In the genomic region with DNA sequence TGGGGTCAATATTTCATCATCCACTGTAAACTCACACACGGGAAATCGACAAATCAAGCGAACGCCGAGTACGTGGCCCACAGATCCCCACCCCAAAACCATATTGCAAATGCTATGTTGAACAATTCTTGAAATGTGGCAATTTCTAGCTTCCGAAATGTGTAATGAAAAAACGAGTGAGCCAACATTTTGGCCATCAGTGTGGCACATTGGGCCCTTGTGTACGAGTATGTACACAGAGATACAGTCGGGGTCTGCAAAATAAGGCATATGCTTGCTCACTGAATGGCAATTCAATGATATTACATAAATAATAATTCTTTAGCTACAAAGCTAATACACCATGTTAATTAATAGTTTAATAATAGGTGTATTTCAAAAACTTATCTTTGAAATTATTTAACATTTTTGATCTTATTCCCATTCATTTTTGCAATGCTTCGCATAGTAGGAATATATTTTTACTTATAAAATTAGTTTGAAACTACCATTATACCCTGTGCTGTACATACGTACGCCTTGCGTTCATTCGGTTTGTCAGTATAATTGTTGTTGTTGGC, we compare ENCODE assay signal across 1 fruit fly cellular context.
A peak's percentile ranks its signal among the peaks of the same experiment; 100 is the strongest.
TF ChIP-seq lines count a peak whose summit lies in the region.

No protein-coding gene starts in this region.

TF ChIP-seq in whole organism, embryonic, 481 proteins besides CTCF, POLR2A, EP300 and RAD21 (continued from another document and continues in another):
- peak; percentile 82 for TF ChIP-seq ab (GFP tag; optimal IDR thresholded peaks at IDR 0.05; lab: Kevin White, UChicago)
- peak; percentile 66 for TF ChIP-seq schlank (tag; optimal IDR thresholded peaks at IDR 0.05; lab: Kevin White, UChicago)
- peak; percentile 90 for TF ChIP-seq vvl (GFP tag; IDR thresholded peaks at IDR 0.05; lab: Robert Waterston, UW)
- peak; percentile 78 for TF ChIP-seq Fer2 (tag; optimal IDR thresholded peaks at IDR 0.05; lab: Kevin White, UChicago)
- peak; percentile 79 for TF ChIP-seq CG13894 (tag; optimal IDR thresholded peaks at IDR 0.05; lab: Kevin White, UChicago)
- 0 out of 2 replicates have a peak, but pooled peaks have one; percentile 50 for TF ChIP-seq Nf-YA (GFP tag; IDR thresholded peaks at IDR 0.05; lab: Robert Waterston, UW)
- TF ChIP-seq CG1832 (GFP tag; optimal IDR thresholded peaks at IDR 0.05; lab: Kevin White, UChicago), result no peak
- peak; percentile 71 for TF ChIP-seq ara (GFP tag; IDR thresholded peaks at IDR 0.05; lab: Robert Waterston, UW)
- TF ChIP-seq CG10431 (GFP tag; optimal IDR thresholded peaks at IDR 0.05; lab: Kevin White, UChicago), result peak; percentile 54
- TF ChIP-seq chm (GFP tag; IDR thresholded peaks at IDR 0.05; lab: Robert Waterston, UW), result peak; percentile 79
- TF ChIP-seq Six4 (GFP tag; optimal IDR thresholded peaks at IDR 0.05; lab: Kevin White, UChicago), result peak; percentile 80
- peak; percentile 88 for TF ChIP-seq Fer1 (GFP tag; optimal IDR thresholded peaks at IDR 0.05; lab: Kevin White, UChicago)
- TF ChIP-seq CG17568 (GFP tag; optimal IDR thresholded peaks at IDR 0.05; lab: Kevin White, UChicago), result peak; percentile 83
- TF ChIP-seq CG12659 (GFP tag; optimal IDR thresholded peaks at IDR 0.05; lab: Kevin White, UChicago), result peak; percentile 93
- TF ChIP-seq dan (GFP tag; IDR thresholded peaks at IDR 0.05; lab: Robert Waterston, UW), result no peak
- TF ChIP-seq wor (GFP tag; IDR thresholded peaks at IDR 0.05; lab: Robert Waterston, UW), result peak; percentile 59
- no peak for TF ChIP-seq Sin3A (optimal IDR thresholded peaks at IDR 0.05; lab: Kevin White, UChicago)
- TF ChIP-seq Atf6 (GFP tag; IDR thresholded peaks at IDR 0.05; lab: Robert Waterston, UW), result peak; percentile 92
- peak; percentile 85 for TF ChIP-seq tgo (GFP tag; IDR thresholded peaks at IDR 0.05; lab: Robert Waterston, UW)
- TF ChIP-seq CG7987 (GFP tag; optimal IDR thresholded peaks at IDR 0.05; lab: Kevin White, UChicago), result peak; percentile 69
- TF ChIP-seq CG1233 (GFP tag; optimal IDR thresholded peaks at IDR 0.05; lab: Kevin White, UChicago), result peak; percentile 85
- no peak for TF ChIP-seq CG13287 (GFP tag; IDR thresholded peaks at IDR 0.05; lab: Robert Waterston, UW; ENCODE audit: partially characterized antibody)
- TF ChIP-seq CG11093 (GFP tag; IDR thresholded peaks at IDR 0.05; lab: Robert Waterston, UW), result peak; percentile 85
- TF ChIP-seq CG4820 (GFP tag; optimal IDR thresholded peaks at IDR 0.05; lab: Kevin White, UChicago), result peak; percentile 80
- TF ChIP-seq Xrp1 (GFP tag; IDR thresholded peaks at IDR 0.05; lab: Robert Waterston, UW), result peak; percentile 86
- TF ChIP-seq CG2875 (GFP tag; optimal IDR thresholded peaks at IDR 0.05; lab: Kevin White, UChicago), result peak; percentile 67
- TF ChIP-seq HLH3B (GFP tag; IDR thresholded peaks at IDR 0.05; lab: Robert Waterston, UW), result peak; percentile 75
- TF ChIP-seq sna (GFP tag; IDR thresholded peaks at IDR 0.05; lab: Robert Waterston, UW; ENCODE audit: partially characterized antibody), result no peak
- peak; percentile 3 for TF ChIP-seq Dp (GFP tag; optimal IDR thresholded peaks at IDR 0.05; lab: Kevin White, UChicago)
- peak; percentile 68 for TF ChIP-seq CG31224 (GFP tag; IDR thresholded peaks at IDR 0.05; lab: Robert Waterston, UW)
- peak; percentile 72 for TF ChIP-seq CG8359 (GFP tag; optimal IDR thresholded peaks at IDR 0.05; lab: Kevin White, UChicago; ENCODE audit: borderline replicate concordance)
- TF ChIP-seq corto (GFP tag; optimal IDR thresholded peaks at IDR 0.05; lab: Kevin White, UChicago), result peak; percentile 83
- no peak for TF ChIP-seq fru (optimal IDR thresholded peaks at IDR 0.05; lab: Kevin White, UChicago)
- TF ChIP-seq hbn (GFP tag; IDR thresholded peaks at IDR 0.05; lab: Robert Waterston, UW; ENCODE audit: partially characterized antibody), result no peak
- peak; percentile 88 for TF ChIP-seq unpg (GFP tag; optimal IDR thresholded peaks at IDR 0.05; lab: Kevin White, UChicago)
- TF ChIP-seq Aef1 (GFP tag; IDR thresholded peaks at IDR 0.05; lab: Robert Waterston, UW), result peak; percentile 77
- TF ChIP-seq CG12219 (GFP tag; optimal IDR thresholded peaks at IDR 0.05; lab: Kevin White, UChicago), result peak; percentile 74
- peak; percentile 87 for TF ChIP-seq Hsf (GFP tag; optimal IDR thresholded peaks at IDR 0.05; lab: Kevin White, UChicago)
- no peak for TF ChIP-seq unc-4 (GFP tag; IDR thresholded peaks at IDR 0.05; lab: Robert Waterston, UW; ENCODE audit: partially characterized antibody)
- peak; percentile 88 for TF ChIP-seq Asciz (GFP tag; optimal IDR thresholded peaks at IDR 0.05; lab: Kevin White, UChicago)
- TF ChIP-seq CG4424 (GFP tag; optimal IDR thresholded peaks at IDR 0.05; lab: Kevin White, UChicago), result peak; percentile 87
- TF ChIP-seq CrebB (tag; optimal IDR thresholded peaks at IDR 0.05; lab: Kevin White, UChicago), result peak; percentile 77
- TF ChIP-seq CG34422 (GFP tag; IDR thresholded peaks at IDR 0.05; lab: Robert Waterston, UW), result peak; percentile 86
- peak; percentile 70 for TF ChIP-seq ssp (GFP tag; IDR thresholded peaks at IDR 0.05; lab: Robert Waterston, UW)
- TF ChIP-seq ro (GFP tag; IDR thresholded peaks at IDR 0.05; lab: Robert Waterston, UW), result peak; percentile 71
- peak; percentile 68 for TF ChIP-seq D19B (GFP tag; optimal IDR thresholded peaks at IDR 0.05; lab: Kevin White, UChicago)
- TF ChIP-seq aop (GFP tag; IDR thresholded peaks at IDR 0.05; lab: Robert Waterston, UW), result no peak; the same call in 1 of the 2 replicates
- peak; percentile 91 for TF ChIP-seq Sox100B (GFP tag; optimal IDR thresholded peaks at IDR 0.05; lab: Kevin White, UChicago)
- peak; percentile 52; the same call in 1 of the 2 replicates for TF ChIP-seq Lim3 (GFP tag; IDR thresholded peaks at IDR 0.05; lab: Robert Waterston, UW)
- no peak for TF ChIP-seq Bgb (GFP tag; IDR thresholded peaks at IDR 0.05; lab: Robert Waterston, UW; ENCODE audit: partially characterized antibody)
- peak; percentile 66 for TF ChIP-seq dm (GFP tag; optimal IDR thresholded peaks at IDR 0.05; lab: Kevin White, UChicago)
- peak; percentile 78 for TF ChIP-seq CG10366 (GFP tag; IDR thresholded peaks at IDR 0.05; lab: Robert Waterston, UW)
- peak; percentile 46 for TF ChIP-seq Jarid2 (GFP tag; optimal IDR thresholded peaks at IDR 0.05; lab: Kevin White, UChicago)
- TF ChIP-seq CG4360 (GFP tag; IDR thresholded peaks at IDR 0.05; lab: Robert Waterston, UW), result no peak
- no peak for TF ChIP-seq ftz-f1 (GFP tag; optimal IDR thresholded peaks at IDR 0.05; lab: Kevin White, UChicago)
- peak; percentile 77 for TF ChIP-seq CG11085 (GFP tag; IDR thresholded peaks at IDR 0.05; lab: Robert Waterston, UW)
- peak; percentile 94 for TF ChIP-seq CoRest (tag; optimal IDR thresholded peaks at IDR 0.05; lab: Kevin White, UChicago)
- TF ChIP-seq CG13424 (tag; optimal IDR thresholded peaks at IDR 0.05; lab: Kevin White, UChicago), result peak; percentile 94
- TF ChIP-seq ac (GFP tag; optimal IDR thresholded peaks at IDR 0.05; lab: Kevin White, UChicago), result no peak
- peak; percentile 82 for TF ChIP-seq Mad (GFP tag; optimal IDR thresholded peaks at IDR 0.05; lab: Kevin White, UChicago)
- TF ChIP-seq kay (GFP tag; optimal IDR thresholded peaks at IDR 0.05; lab: Kevin White, UChicago), result peak; percentile 80
- peak; percentile 43; the same call in 1 of the 2 replicates for TF ChIP-seq CG43689 (GFP tag; IDR thresholded peaks at IDR 0.05; lab: Robert Waterston, UW)
- peak; percentile 55 for TF ChIP-seq CG6254 (GFP tag; optimal IDR thresholded peaks at IDR 0.05; lab: Kevin White, UChicago)
- TF ChIP-seq CG7357 (GFP tag; IDR thresholded peaks at IDR 0.05; lab: Robert Waterston, UW), result peak; percentile 72
- peak; percentile 81 to 88 for TF ChIP-seq Pdp1 (GFP tag; optimal IDR thresholded peaks at IDR 0.05; lab: Kevin White, UChicago)
- peak; percentile 25 for TF ChIP-seq Ets97D (GFP tag; optimal IDR thresholded peaks at IDR 0.05; lab: Kevin White, UChicago)
- peak; percentile 79 for TF ChIP-seq NFAT (GFP tag; IDR thresholded peaks at IDR 0.05; lab: Robert Waterston, UW)
- no peak for TF ChIP-seq pros (GFP tag; optimal IDR thresholded peaks at IDR 0.05; lab: Kevin White, UChicago)
- peak; percentile 88 for TF ChIP-seq CG9727 (GFP tag; optimal IDR thresholded peaks at IDR 0.05; lab: Kevin White, UChicago)
- TF ChIP-seq en (GFP tag; optimal IDR thresholded peaks at IDR 0.05; lab: Kevin White, UChicago), result peak; percentile 57
- TF ChIP-seq CG32772 (GFP tag; IDR thresholded peaks at IDR 0.05; lab: Robert Waterston, UW), result peak; percentile 66
- TF ChIP-seq so (GFP tag; IDR thresholded peaks at IDR 0.05; lab: Robert Waterston, UW), result peak; percentile 73
- TF ChIP-seq crp (GFP tag; optimal IDR thresholded peaks at IDR 0.05; lab: Kevin White, UChicago), result peak in 1 of 2 experiments; percentile 46
- TF ChIP-seq CG10147 (GFP tag; optimal IDR thresholded peaks at IDR 0.05; lab: Kevin White, UChicago), result peak; percentile 76
- TF ChIP-seq lov (optimal IDR thresholded peaks at IDR 0.05; lab: Kevin White, UChicago), result no peak
- no peak for TF ChIP-seq lov (GFP tag; IDR thresholded peaks at IDR 0.05; lab: Robert Waterston, UW)
- peak; percentile 93 for TF ChIP-seq gem (tag; optimal IDR thresholded peaks at IDR 0.05; lab: Kevin White, UChicago)
- peak; percentile 75 for TF ChIP-seq CG1647 (GFP tag; optimal IDR thresholded peaks at IDR 0.05; lab: Kevin White, UChicago)
- TF ChIP-seq hkb (optimal IDR thresholded peaks at IDR 0.05; lab: Kevin White, UChicago), result no peak
- TF ChIP-seq hkb (GFP tag; IDR thresholded peaks at IDR 0.05; lab: Robert Waterston, UW), result peak; percentile 85
- TF ChIP-seq E2f1 (GFP tag; IDR thresholded peaks at IDR 0.05; lab: Robert Waterston, UW), result peak; percentile 84
- TF ChIP-seq tap (tag; optimal IDR thresholded peaks at IDR 0.05; lab: Kevin White, UChicago), result peak; percentile 92
- peak; percentile 91 for TF ChIP-seq CG11504 (tag; optimal IDR thresholded peaks at IDR 0.05; lab: Kevin White, UChicago)
- peak; percentile 88 for TF ChIP-seq CG18599 (GFP tag; optimal IDR thresholded peaks at IDR 0.05; lab: Kevin White, UChicago)
- TF ChIP-seq pum (GFP tag; optimal IDR thresholded peaks at IDR 0.05; lab: Kevin White, UChicago), result peak; percentile 56
- TF ChIP-seq sr (GFP tag; IDR thresholded peaks at IDR 0.05; lab: Robert Waterston, UW), result 0 out of 3 replicates have a peak, but pooled peaks have one; percentile 41
- no peak for TF ChIP-seq tll (GFP tag; optimal IDR thresholded peaks at IDR 0.05; lab: Kevin White, UChicago)
- TF ChIP-seq CG8478 (optimal IDR thresholded peaks at IDR 0.05; lab: Kevin White, UChicago), result no peak
- peak; percentile 51 for TF ChIP-seq mirr (GFP tag; optimal IDR thresholded peaks at IDR 0.05; lab: Kevin White, UChicago)
- no peak for TF ChIP-seq CG7271 (tag; optimal IDR thresholded peaks at IDR 0.05; lab: Kevin White, UChicago)
- TF ChIP-seq CG4707 (GFP tag; optimal IDR thresholded peaks at IDR 0.05; lab: Kevin White, UChicago), result peak; percentile 56
- peak; percentile 73 for TF ChIP-seq CG1603 (tag; optimal IDR thresholded peaks at IDR 0.05; lab: Kevin White, UChicago)
- TF ChIP-seq CG3163 (GFP tag; optimal IDR thresholded peaks at IDR 0.05; lab: Kevin White, UChicago), result peak; percentile 50
- TF ChIP-seq fd3F (GFP tag; optimal IDR thresholded peaks at IDR 0.05; lab: Kevin White, UChicago), result peak; percentile 85
- peak; percentile 93 for TF ChIP-seq CG2120 (GFP tag; optimal IDR thresholded peaks at IDR 0.05; lab: Kevin White, UChicago)
- no peak for TF ChIP-seq Lpt (GFP tag; optimal IDR thresholded peaks at IDR 0.05; lab: Kevin White, UChicago)
- TF ChIP-seq CG6854 (GFP tag; optimal IDR thresholded peaks at IDR 0.05; lab: Kevin White, UChicago), result peak; percentile 66
- peak; percentile 85 for TF ChIP-seq HLH54F (GFP tag; optimal IDR thresholded peaks at IDR 0.05; lab: Kevin White, UChicago)
- TF ChIP-seq CG14441 (GFP tag; IDR thresholded peaks at IDR 0.05; lab: Robert Waterston, UW), result peak; percentile 81
- TF ChIP-seq TFAM (GFP tag; optimal IDR thresholded peaks at IDR 0.05; lab: Kevin White, UChicago), result peak; percentile 20
- TF ChIP-seq CG8089 (GFP tag; optimal IDR thresholded peaks at IDR 0.05; lab: Kevin White, UChicago), result peak; percentile 67
- no peak for TF ChIP-seq Dip2 (GFP tag; IDR thresholded peaks at IDR 0.05; lab: Robert Waterston, UW)
- peak; percentile 53 for TF ChIP-seq trem (tag; optimal IDR thresholded peaks at IDR 0.05; lab: Kevin White, UChicago)
- peak; percentile 84 for TF ChIP-seq Dip3 (GFP tag; optimal IDR thresholded peaks at IDR 0.05; lab: Kevin White, UChicago)
- peak; percentile 83 for TF ChIP-seq wdn (GFP tag; IDR thresholded peaks at IDR 0.05; lab: Robert Waterston, UW)
- peak; percentile 73 for TF ChIP-seq Deaf1 (tag; optimal IDR thresholded peaks at IDR 0.05; lab: Kevin White, UChicago)
- peak in 1 of 3 experiments; percentile 81 for TF ChIP-seq lola (GFP tag; optimal IDR thresholded peaks at IDR 0.05; lab: Kevin White, UChicago)
- TF ChIP-seq bigmax (GFP tag; optimal IDR thresholded peaks at IDR 0.05; lab: Kevin White, UChicago), result no peak
- TF ChIP-seq CG18262 (tag; optimal IDR thresholded peaks at IDR 0.05; lab: Kevin White, UChicago), result peak; percentile 90
- TF ChIP-seq CG33213 (GFP tag; optimal IDR thresholded peaks at IDR 0.05; lab: Kevin White, UChicago), result peak; percentile 65
- no peak for TF ChIP-seq Dll (GFP tag; IDR thresholded peaks at IDR 0.05; lab: Robert Waterston, UW; ENCODE audit: partially characterized antibody)
- TF ChIP-seq CG2116 (GFP tag; optimal IDR thresholded peaks at IDR 0.05; lab: Kevin White, UChicago), result peak; percentile 73
- TF ChIP-seq dysf (GFP tag; IDR thresholded peaks at IDR 0.05; lab: Robert Waterston, UW), result peak; percentile 92
- peak; percentile 56 for TF ChIP-seq da (GFP tag; optimal IDR thresholded peaks at IDR 0.05; lab: Kevin White, UChicago)
- peak; percentile 63 for TF ChIP-seq CG33557 (GFP tag; optimal IDR thresholded peaks at IDR 0.05; lab: Kevin White, UChicago)
- peak; percentile 60; the same call in 1 of the 3 replicates for TF ChIP-seq CG2889 (GFP tag; IDR thresholded peaks at IDR 0.05; lab: Robert Waterston, UW)
- TF ChIP-seq p53 (GFP tag; optimal IDR thresholded peaks at IDR 0.05; lab: Kevin White, UChicago), result no peak
- no peak for TF ChIP-seq tna (GFP tag; IDR thresholded peaks at IDR 0.05; lab: Robert Waterston, UW; ENCODE audit: partially characterized antibody)
- peak; percentile 29 for TF ChIP-seq CG17186 (GFP tag; optimal IDR thresholded peaks at IDR 0.05; lab: Kevin White, UChicago)
- no peak for TF ChIP-seq Gsc (GFP tag; IDR thresholded peaks at IDR 0.05; lab: Robert Waterston, UW)
- TF ChIP-seq fd96Cb (tag; optimal IDR thresholded peaks at IDR 0.05; lab: Kevin White, UChicago), result peak; percentile 84
- TF ChIP-seq fu2 (GFP tag; optimal IDR thresholded peaks at IDR 0.05; lab: Kevin White, UChicago), result peak; percentile 71
- peak; percentile 53 for TF ChIP-seq eyg (GFP tag; optimal IDR thresholded peaks at IDR 0.05; lab: Kevin White, UChicago)
- peak; percentile 87 for TF ChIP-seq CG4328 (GFP tag; optimal IDR thresholded peaks at IDR 0.05; lab: Kevin White, UChicago)
